Fruit fly (Drosophila melanogaster): ENCODE results near the gene CG9135.

The CG9135 gene

DNA sequence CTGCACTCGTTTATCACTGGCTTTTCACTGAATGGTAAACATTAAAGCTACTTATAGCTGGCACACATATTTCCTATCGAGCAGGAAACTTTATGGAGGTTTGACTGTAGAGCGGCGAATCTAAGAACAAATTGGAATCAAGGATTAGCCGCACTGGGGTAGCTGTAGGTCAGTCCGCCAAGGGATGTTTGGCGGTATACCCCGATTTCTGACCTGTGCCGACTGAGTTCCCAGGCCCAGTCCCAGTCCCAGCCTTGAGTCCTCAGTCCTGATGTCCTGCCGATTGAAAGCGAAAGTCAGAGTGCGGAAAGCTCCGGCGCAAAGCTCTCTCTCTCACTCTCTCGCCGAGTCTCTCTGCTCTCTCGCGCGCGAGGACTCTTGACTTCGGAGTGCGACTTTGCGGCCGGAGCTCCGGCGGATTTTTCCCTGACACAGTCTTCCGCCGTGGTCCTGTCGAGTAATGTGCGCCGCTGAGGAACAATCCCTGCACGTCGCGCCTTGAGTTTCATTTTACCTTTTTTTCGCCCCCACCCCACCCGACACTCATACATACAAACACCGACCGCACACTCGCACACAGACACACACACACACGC is 3.4 kb downstream of the CG9135 start, which contains the start of gene CG13995 (continued):
- TF ChIP-seq CG10959 (GFP tag; IDR thresholded peaks at IDR 0.05) (no peak), CG18764 (GFP tag; optimal IDR thresholded peaks at IDR 0.05) (no peak), chif (GFP tag; optimal IDR thresholded peaks at IDR 0.05) (no peak), nmo (GFP tag; optimal IDR thresholded peaks at IDR 0.05) (no peak), Med (GFP tag) (peak; percentile 58), CG10209 (GFP tag; optimal IDR thresholded peaks at IDR 0.05) (no peak), CG2889 (GFP tag; IDR thresholded peaks at IDR 0.05) (no peak), knrl (GFP tag; IDR thresholded peaks at IDR 0.05; ENCODE audit: partially characterized antibody) (no peak), Fer1 (GFP tag; optimal IDR thresholded peaks at IDR 0.05) (no peak), CG5245 (GFP tag; optimal IDR thresholded peaks at IDR 0.05) (no peak), CG31365 (tag; optimal IDR thresholded peaks at IDR 0.05) (no peak), CG10147 (GFP tag; optimal IDR thresholded peaks at IDR 0.05) (no peak), jigr1 (GFP tag; IDR thresholded peaks at IDR 0.05) (no peak), CG2116 (GFP tag; optimal IDR thresholded peaks at IDR 0.05) (no peak), CG12659 (GFP tag; optimal IDR thresholded peaks at IDR 0.05) (no peak), HHEX (GFP tag; optimal IDR thresholded peaks at IDR 0.05) (no peak), ERR (GFP tag; optimal IDR thresholded peaks at IDR 0.05) (no peak), Hey (tag; optimal IDR thresholded peaks at IDR 0.05) (no peak), ab (GFP tag; optimal IDR thresholded peaks at IDR 0.05) (no peak), dan (GFP tag; IDR thresholded peaks at IDR 0.05) (no peak), pnt (GFP tag; optimal IDR thresholded peaks at IDR 0.05) (no peak), CG6272 (GFP tag; IDR thresholded peaks at IDR 0.05) (no peak), CG14965 (GFP tag; optimal IDR thresholded peaks at IDR 0.05; ENCODE audit: borderline replicate concordance) (no peak), CG12744 (GFP tag; optimal IDR thresholded peaks at IDR 0.05) (no peak), ewg (GFP tag; optimal IDR thresholded peaks at IDR 0.05) (no peak), Ptx1 (GFP tag; IDR thresholded peaks at IDR 0.05) (no peak), sim (GFP tag; IDR thresholded peaks at IDR 0.05) (no peak), CG7786 (GFP tag; optimal IDR thresholded peaks at IDR 0.05) (no peak), CG15514 (GFP tag; optimal IDR thresholded peaks at IDR 0.05) (peak; percentile 18), CG6654 (GFP tag; optimal IDR thresholded peaks at IDR 0.05) (no peak), otp (GFP tag; IDR thresholded peaks at IDR 0.05) (no peak), da (GFP tag; optimal IDR thresholded peaks at IDR 0.05) (no peak), gcm2 (GFP tag; optimal IDR thresholded peaks at IDR 0.05) (no peak), CG10366 (GFP tag; IDR thresholded peaks at IDR 0.05) (no peak), fd64A (GFP tag; optimal IDR thresholded peaks at IDR 0.05) (no peak), D19A (tag; optimal IDR thresholded peaks at IDR 0.05) (no peak), CG12299 (tag; optimal IDR thresholded peaks at IDR 0.05) (no peak), CG1647 (GFP tag; optimal IDR thresholded peaks at IDR 0.05) (no peak), hkb (optimal IDR thresholded peaks at IDR 0.05) (no peak), hkb (GFP tag; IDR thresholded peaks at IDR 0.05) (peak; percentile 19; the same call in 1 of the 2 replicates), lola (GFP tag; optimal IDR thresholded peaks at IDR 0.05) (no peak), CG2129 (GFP tag; IDR thresholded peaks at IDR 0.05; ENCODE audit: partially characterized antibody) (no peak), nau (GFP tag; optimal IDR thresholded peaks at IDR 0.05) (no peak), CG2202 (tag; optimal IDR thresholded peaks at IDR 0.05) (no peak), vnd (GFP tag; IDR thresholded peaks at IDR 0.05; ENCODE audit: partially characterized antibody) (no peak), Trl (optimal IDR thresholded peaks at IDR 0.05) (peak in 1 of 2 experiments; percentile 71), Trl (GFP tag; optimal IDR thresholded peaks at IDR 0.05) (no peak), CG30431 (GFP tag; optimal IDR thresholded peaks at IDR 0.05) (no peak), dpn (GFP tag; optimal IDR thresholded peaks at IDR 0.05) (no peak), Deaf1 (tag; optimal IDR thresholded peaks at IDR 0.05) (peak; percentile 89), CG16813 (GFP tag; IDR thresholded peaks at IDR 0.05; ENCODE audit: partially characterized antibody) (no peak)
